Worm (Caenorhabditis elegans) whole organism, mixed stage, embryonic: ENCODE data around the gene lrr-1.
A peak's percentile ranks its signal among the peaks of the same experiment; 100 is the strongest.

Experiments used
- M03D4.4 ChIP-seq: sonication (generic microtip); optimal IDR thresholded peaks from 2 replicates; lab custom pipeline; 2017; ENCODE audit warnings: mild to moderate bottlenecking, missing genetic modification characterization, missing compliant biosample characterization
- bed-3 ChIP-seq: fragments of 200-800 bp; sonication (Bioruptor generic); optimal IDR thresholded peaks from 3 replicates; lab custom pipeline; 2018; ENCODE audit warnings: mild to moderate bottlenecking, missing genetic modification characterization, moderate library complexity, missing compliant biosample characterization
- blmp-1 ChIP-seq: fragments of 150-350 bp; optimal IDR thresholded peaks from 2 replicates; lab custom pipeline; 2014; ENCODE audit warnings: missing biosample characterization, missing genetic modification characterization
- ceh-43 ChIP-seq: fragments of 200-800 bp; sonication (Bioruptor generic); optimal IDR thresholded peaks from 2 replicates; lab custom pipeline; 2018; ENCODE audit warnings: mild to moderate bottlenecking, missing genetic modification characterization, moderate library complexity, missing compliant biosample characterization
- ces-1 ChIP-seq: fragments of 150-350 bp; optimal IDR thresholded peaks from 2 replicates; lab custom pipeline; 2014; ENCODE audit warnings: missing biosample characterization, missing genetic modification reagents, missing genetic modification characterization
- cnd-1 ChIP-seq: fragments of 200-800 bp; sonication (Bioruptor generic); optimal IDR thresholded peaks from 2 replicates; lab custom pipeline; 2018; ENCODE audit warnings: mild to moderate bottlenecking, missing genetic modification characterization, missing compliant biosample characterization
- drap-1 ChIP-seq: fragments of 200-800 bp; sonication (Bioruptor generic); optimal IDR thresholded peaks from 3 replicates; lab custom pipeline; 2018; ENCODE audit warnings: mild to moderate bottlenecking, missing genetic modification characterization, missing compliant biosample characterization
- elt-1 ChIP-seq: sonication (generic microtip); optimal IDR thresholded peaks from 2 replicates; lab custom pipeline; 2017; ENCODE audit warnings: missing genetic modification characterization, mild to moderate bottlenecking, missing compliant biosample characterization, antibody characterized with exemption, moderate library complexity, borderline replicate concordance; ENCODE audit not compliant: insufficient read depth
- elt-3 ChIP-seq: fragments of 150-350 bp; optimal IDR thresholded peaks from 2 replicates; lab custom pipeline; 2014; ENCODE audit warnings: missing biosample characterization, missing genetic modification characterization
- flh-1 ChIP-seq: fragments of 200-800 bp; sonication (Bioruptor generic); optimal IDR thresholded peaks from 2 replicates; lab custom pipeline; 2018; ENCODE audit warnings: mild to moderate bottlenecking, missing genetic modification characterization, moderate library complexity, missing compliant biosample characterization
- ham-2 ChIP-seq: fragments of 200-800 bp; sonication (Bioruptor generic); optimal IDR thresholded peaks from 2 replicates; lab custom pipeline; 2018; ENCODE audit warnings: mild to moderate bottlenecking, missing genetic modification characterization, missing compliant biosample characterization
- hlh-1 ChIP-seq: fragments of 150-350 bp; optimal IDR thresholded peaks from 2 replicates; lab custom pipeline; 2014; ENCODE audit warnings: missing biosample characterization, missing genetic modification reagents, missing genetic modification characterization
- lin-13 ChIP-seq: fragments of 150-350 bp; optimal IDR thresholded peaks from 2 replicates; lab custom pipeline; 2014; ENCODE audit warnings: missing biosample characterization, missing genetic modification characterization
- lin-32 ChIP-seq: fragments of 200-800 bp; sonication (Bioruptor generic); optimal IDR thresholded peaks from 2 replicates; lab custom pipeline; 2018; ENCODE audit warnings: mild to moderate bottlenecking, missing genetic modification characterization, missing compliant biosample characterization
- lsy-2 ChIP-seq: fragments of 150-350 bp; optimal IDR thresholded peaks from 2 replicates; lab custom pipeline; 2014; ENCODE audit warnings: missing biosample characterization, missing genetic modification characterization
- mab-5 ChIP-seq: fragments of 150-350 bp; optimal IDR thresholded peaks from 2 replicates; lab custom pipeline; 2014; ENCODE audit warnings: missing biosample characterization, missing genetic modification characterization
- mep-1 ChIP-seq: fragments of 150-350 bp; optimal IDR thresholded peaks from 2 replicates; lab custom pipeline; 2017; ENCODE audit warnings: missing biosample characterization, missing genetic modification reagents, missing genetic modification characterization, inconsistent platforms
- mls-2 ChIP-seq: sonication (generic microtip); optimal IDR thresholded peaks from 2 replicates; lab custom pipeline; 2016; ENCODE audit warnings: mild to moderate bottlenecking, missing genetic modification characterization, moderate library complexity, missing compliant biosample characterization
- nhr-12 ChIP-seq: fragments of 150-350 bp; optimal IDR thresholded peaks from 2 replicates; lab custom pipeline; 2014; ENCODE audit warnings: missing biosample characterization, missing genetic modification characterization
- nhr-2 ChIP-seq: fragments of 150-350 bp; optimal IDR thresholded peaks from 2 replicates; lab custom pipeline; 2014; ENCODE audit warnings: missing biosample characterization, missing genetic modification characterization
- nhr-237 ChIP-seq: fragments of 150-350 bp; optimal IDR thresholded peaks from 2 replicates; lab custom pipeline; 2014; ENCODE audit warnings: missing biosample characterization, missing genetic modification characterization
- nhr-28 ChIP-seq: fragments of 150-350 bp; optimal IDR thresholded peaks from 2 replicates; lab custom pipeline; 2014; ENCODE audit warnings: missing biosample characterization, missing genetic modification characterization
- nhr-76 ChIP-seq: sonication (generic microtip); optimal IDR thresholded peaks from 2 replicates; lab custom pipeline; 2017; ENCODE audit warnings: missing biosample characterization, missing genetic modification characterization
- pha-4 ChIP-seq: fragments of 150-350 bp; optimal IDR thresholded peaks from 2 replicates; lab custom pipeline; 2018; ENCODE audit warnings: missing biosample characterization, missing genetic modification reagents, missing genetic modification characterization
- sem-2 ChIP-seq: fragments of 200-800 bp; sonication (Bioruptor generic); optimal IDR thresholded peaks from 2 replicates; lab custom pipeline; 2018; ENCODE audit warnings: mild to moderate bottlenecking, missing genetic modification characterization, missing compliant biosample characterization
- sptf-1 ChIP-seq: sonication (generic microtip); optimal IDR thresholded peaks from 2 replicates; lab custom pipeline; 2017; ENCODE audit warnings: mild to moderate bottlenecking, missing genetic modification characterization, moderate library complexity, missing compliant biosample characterization
- tbx-8 ChIP-seq: fragments of 200-800 bp; sonication (Bioruptor generic); optimal IDR thresholded peaks from 2 replicates; lab custom pipeline; 2018; ENCODE audit warnings: mild to moderate bottlenecking, missing genetic modification characterization, moderate library complexity, missing compliant biosample characterization
- unc-120 ChIP-seq: sonication (generic microtip); optimal IDR thresholded peaks from 2 replicates; lab custom pipeline; 2017; ENCODE audit warnings: missing genetic modification characterization, missing compliant biosample characterization; ENCODE audit not compliant: poor library complexity, severe bottlenecking
- unc-39 ChIP-seq: fragments of 150-350 bp; optimal IDR thresholded peaks from 2 replicates; lab custom pipeline; 2014; ENCODE audit warnings: missing biosample characterization, missing genetic modification characterization
- unc-62 ChIP-seq: fragments of 150-350 bp; optimal IDR thresholded peaks from 2 replicates; lab custom pipeline; 2014; ENCODE audit warnings: missing biosample characterization, missing genetic modification reagents, missing genetic modification characterization

The lrr-1 gene

DNA sequence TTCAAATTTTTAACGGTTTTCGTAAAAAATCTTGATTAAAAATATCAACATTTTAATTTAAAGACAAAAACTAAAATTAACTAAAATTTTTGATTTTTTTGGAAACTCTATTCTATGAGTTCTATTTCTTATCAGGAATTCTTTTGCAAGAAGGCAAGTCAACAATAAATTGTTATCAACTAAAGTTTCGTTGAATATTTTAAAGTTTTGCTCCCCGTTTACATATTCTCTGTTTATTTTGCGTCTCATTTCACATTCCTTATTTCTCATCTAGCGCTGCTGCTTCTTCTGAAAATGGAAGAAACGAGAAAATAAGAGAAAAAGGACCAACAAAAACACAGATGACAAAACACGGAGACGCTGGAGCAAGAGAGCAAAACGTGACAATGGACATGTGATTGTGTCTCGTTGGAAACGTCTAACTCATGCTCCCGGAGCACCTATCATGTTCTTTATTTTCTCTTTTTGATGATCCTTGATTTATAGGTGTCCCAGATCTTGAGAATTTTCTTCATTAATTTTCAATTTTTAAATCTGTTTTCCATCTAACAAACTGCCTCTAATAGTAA, 15.6 kb downstream of the lrr-1 start:
- TF ChIP-seq pha-4: no peak
- no peak for TF ChIP-seq sem-2
- TF ChIP-seq tbx-8: no peak
- TF ChIP-seq blmp-1: no peak
- no peak for TF ChIP-seq lsy-2
- no peak for TF ChIP-seq flh-1 (GFP tag; lab: Kevin White, UChicago)
- TF ChIP-seq ces-1 (GFP tag; lab: Kevin White, UChicago): no peak
- TF ChIP-seq sptf-1 (tag; lab: Kevin White, UChicago): no peak
- no peak for TF ChIP-seq elt-3 (tag; lab: Kevin White, UChicago)
- no peak for TF ChIP-seq ceh-43 (GFP tag; lab: Kevin White, UChicago)
- TF ChIP-seq nhr-237 (tag; lab: Kevin White, UChicago): no peak
- no peak for TF ChIP-seq nhr-12 (tag; lab: Kevin White, UChicago)
- TF ChIP-seq unc-120 (tag; lab: Kevin White, UChicago): no peak
- TF ChIP-seq unc-62 (GFP tag; lab: Kevin White, UChicago): no peak
- no peak for TF ChIP-seq M03D4.4 (tag; lab: Kevin White, UChicago)
- no peak for TF ChIP-seq elt-1 (tag; lab: Kevin White, UChicago)
- no peak for TF ChIP-seq nhr-28 (tag; lab: Kevin White, UChicago)
- no peak for TF ChIP-seq cnd-1 (tag; lab: Kevin White, UChicago)

DNA sequence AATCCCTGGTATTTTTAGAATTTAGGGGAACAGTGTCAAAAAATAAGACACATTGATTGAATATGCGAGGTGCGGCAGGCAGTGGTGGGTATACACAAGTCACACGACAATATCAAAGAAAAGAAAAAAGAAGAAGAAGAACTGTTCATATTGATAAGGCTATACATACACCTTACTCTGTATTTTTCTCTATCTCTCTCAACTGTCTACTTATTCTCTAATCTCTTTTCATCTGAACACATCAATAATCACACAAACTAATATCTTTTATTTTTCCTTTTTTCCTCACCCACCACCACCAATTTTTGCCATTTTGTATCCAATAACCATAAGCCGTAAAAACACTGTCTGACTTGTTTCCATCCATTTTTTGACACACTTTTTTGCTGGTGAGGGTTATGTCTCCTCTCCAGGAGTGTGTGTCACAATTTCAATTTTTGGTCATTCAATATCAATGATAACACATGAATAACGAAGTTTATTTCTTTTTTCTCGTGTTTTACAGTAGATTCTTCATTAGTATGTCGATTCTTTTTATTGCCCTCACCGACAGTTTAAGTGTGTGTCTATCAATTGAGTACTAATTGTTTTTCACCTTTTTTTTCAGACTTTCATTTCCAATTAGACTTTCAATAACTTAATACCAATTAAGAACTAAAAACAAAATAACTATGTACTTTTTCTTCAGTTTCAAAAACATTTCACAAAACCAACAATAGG, 16.7 kb downstream of the lrr-1 start:
- TF ChIP-seq nhr-2 (tag; lab: Kevin White, UChicago) (no peak), lsy-2 (no peak), unc-62 (GFP tag; lab: Kevin White, UChicago) (no peak), elt-1 (tag; lab: Kevin White, UChicago) (no peak), unc-39 (no peak), elt-3 (tag; lab: Kevin White, UChicago) (peak; percentile 17)

DNA sequence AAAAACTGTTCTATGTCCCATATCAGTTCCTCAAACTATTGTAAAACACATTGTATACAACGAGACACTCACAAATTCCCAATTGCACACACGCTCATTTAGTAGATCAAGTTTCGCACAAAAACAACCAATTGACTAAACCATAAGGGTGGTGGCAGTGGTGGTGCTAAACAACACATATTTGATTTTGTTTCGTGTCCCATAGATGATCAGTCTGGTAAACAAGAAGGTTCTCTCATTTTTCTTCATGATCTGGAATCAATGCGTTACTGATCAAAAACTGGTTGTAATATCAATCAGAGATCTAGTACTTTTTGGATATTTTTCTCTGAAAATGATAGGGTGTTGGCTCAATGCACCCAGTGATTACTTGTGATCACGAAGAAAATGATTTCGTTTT, 17.7 kb downstream of the lrr-1 start:
- TF ChIP-seq lin-13 (no peak), drap-1 (GFP tag; lab: Kevin White, UChicago) (no peak), nhr-2 (tag; lab: Kevin White, UChicago) (no peak), unc-39 (no peak), nhr-28 (tag; lab: Kevin White, UChicago) (no peak), mab-5 (tag; lab: Kevin White, UChicago) (no peak), ham-2 (GFP tag; lab: Kevin White, UChicago) (no peak), nhr-237 (tag; lab: Kevin White, UChicago) (no peak)

DNA sequence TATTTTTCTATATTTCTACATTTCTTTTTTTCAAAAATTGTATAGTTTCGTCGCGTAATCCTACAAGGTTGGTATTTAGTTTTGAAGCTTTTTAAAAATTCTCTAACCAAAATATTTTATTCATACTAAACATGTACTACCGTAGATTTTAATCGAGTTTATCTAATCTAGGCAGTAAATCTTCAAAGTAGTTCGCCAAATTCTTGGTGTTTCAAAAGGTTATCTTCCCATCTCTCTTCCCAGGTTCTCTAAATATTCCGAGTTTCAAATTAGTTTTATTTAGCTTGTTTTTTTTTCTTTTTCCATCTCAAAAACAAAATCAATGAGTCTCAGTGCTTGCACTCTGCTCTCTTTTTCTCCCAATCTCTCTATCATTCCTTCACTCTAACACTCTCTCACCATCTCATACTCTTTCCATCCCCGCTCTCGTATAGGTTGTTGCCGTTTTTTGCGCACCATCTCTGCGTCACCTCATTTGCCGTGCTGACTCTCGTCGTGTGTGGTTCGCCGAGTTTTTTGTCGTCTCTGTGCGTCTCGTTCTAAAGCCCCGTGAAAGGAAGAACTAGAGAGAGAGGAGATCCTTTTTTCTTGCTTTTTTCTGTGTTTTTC, 19.2 kb downstream of the lrr-1 start:
- TF ChIP-seq unc-39 (peak; percentile 15), mep-1 (tag; lab: Kevin White, UChicago) (peak; percentile 13), nhr-12 (tag; lab: Kevin White, UChicago) (no peak), drap-1 (GFP tag; lab: Kevin White, UChicago) (no peak), mab-5 (tag; lab: Kevin White, UChicago) (no peak), ces-1 (GFP tag; lab: Kevin White, UChicago) (peak; percentile 75), nhr-28 (tag; lab: Kevin White, UChicago) (no peak), sem-2 (no peak), mls-2 (tag; lab: Kevin White, UChicago) (peak; percentile 33), hlh-1 (peak; percentile 7), unc-120 (tag; lab: Kevin White, UChicago) (peak; percentile 77), nhr-237 (tag; lab: Kevin White, UChicago) (no peak), cnd-1 (tag; lab: Kevin White, UChicago) (no peak), elt-1 (tag; lab: Kevin White, UChicago) (peak; percentile 84), pha-4 (peak; percentile 33), bed-3 (GFP tag; lab: Kevin White, UChicago) (no peak), sptf-1 (tag; lab: Kevin White, UChicago) (no peak), flh-1 (GFP tag; lab: Kevin White, UChicago) (no peak), M03D4.4 (tag; lab: Kevin White, UChicago) (no peak), nhr-76 (tag; lab: Kevin White, UChicago) (no peak), lin-32 (GFP tag; lab: Kevin White, UChicago) (no peak), tbx-8 (no peak), nhr-2 (tag; lab: Kevin White, UChicago) (no peak)
